Fruit fly (Drosophila melanogaster) whole organism, wandering third instar larva: ENCODE measurements around the gene Or1a.

Experiments
- Abd-B ChIP-seq: fragments of >200 bp; optimal IDR thresholded peaks from 2 replicates; lab custom pipeline; 2017; ENCODE audit warnings: missing biosample characterization, missing genetic modification characterization
- CG32264 ChIP-seq: fragments of 200-800 bp; sonication (Bioruptor generic); optimal IDR thresholded peaks from 2 replicates; lab custom pipeline; 2016; ENCODE audit warnings: missing biosample characterization, missing genetic modification characterization
- CG9705 ChIP-seq: fragments of 200-800 bp; sonication (Bioruptor generic); optimal IDR thresholded peaks from 2 replicates; lab custom pipeline; 2018; ENCODE audit warnings: missing biosample characterization, mild to moderate bottlenecking, missing genetic modification characterization
- CrebA ChIP-seq: fragments of 200-800 bp; sonication (Bioruptor generic); optimal IDR thresholded peaks from 2 replicates; lab custom pipeline; 2016; ENCODE audit warnings: missing biosample characterization, mild to moderate bottlenecking, missing genetic modification characterization, borderline replicate concordance
- Dfd ChIP-seq: fragments of >200 bp; optimal IDR thresholded peaks from 2 replicates; lab custom pipeline; 2017; ENCODE audit warnings: missing biosample characterization, missing genetic modification characterization
- Dif ChIP-seq: fragments of 200-275, 200-300 bp; sonication (Bioruptor generic); optimal IDR thresholded peaks from 2 replicates; lab custom pipeline; 2018; ENCODE audit warnings: missing biosample characterization, missing genetic modification characterization; ENCODE audit not compliant: partially characterized antibody
- GATAd ChIP-seq: sonication (Bioruptor generic); optimal IDR thresholded peaks from 2 replicates; lab custom pipeline; 2016; ENCODE audit warnings: missing biosample characterization, missing genetic modification characterization
- HLH106 ChIP-seq: fragments of 200-800 bp; optimal IDR thresholded peaks from 3 replicates; lab custom pipeline; 2019; ENCODE audit warnings: missing biosample characterization, mild to moderate bottlenecking, missing genetic modification characterization, moderate library complexity
- Hnf4 ChIP-seq: fragments of 200-800 bp; sonication (Bioruptor generic); optimal IDR thresholded peaks from 2 replicates; lab custom pipeline; 2016; ENCODE audit warnings: missing biosample characterization, mild to moderate bottlenecking, missing genetic modification characterization
- Hr78 ChIP-seq: fragments of >200 bp; optimal IDR thresholded peaks from 2 replicates; lab custom pipeline; 2017; ENCODE audit warnings: missing biosample characterization, missing genetic modification characterization
- Hr83 ChIP-seq: fragments of 200-300 bp; sonication (Bioruptor generic); optimal IDR thresholded peaks from 2 replicates; lab custom pipeline; 2016; ENCODE audit warnings: missing biosample characterization, mild to moderate bottlenecking, missing genetic modification characterization, moderate library complexity; ENCODE audit not compliant: poor library complexity, severe bottlenecking
- Jra ChIP-seq: sonication (Bioruptor generic); optimal IDR thresholded peaks from 2 replicates; lab custom pipeline; 2016; ENCODE audit warnings: missing biosample characterization, missing genetic modification characterization
- Mio ChIP-seq: sonication (Bioruptor generic); optimal IDR thresholded peaks from 2 replicates; lab custom pipeline; 2016; ENCODE audit warnings: missing biosample characterization, missing genetic modification characterization
- Myc ChIP-seq: fragments of >200 bp; optimal IDR thresholded peaks from 2 replicates; lab custom pipeline; 2017
- N ChIP-seq: fragments of >200 bp; optimal IDR thresholded peaks from 2 replicates; lab custom pipeline; 2018; ENCODE audit warnings: missing biosample characterization, missing external identifiers, missing genetic modification characterization
- OdsH ChIP-seq: fragments of 200-800 bp; sonication (Bioruptor generic); optimal IDR thresholded peaks from 2 replicates; lab custom pipeline; 2016; ENCODE audit warnings: missing biosample characterization, mild to moderate bottlenecking, missing genetic modification characterization
- Rel ChIP-seq, 2 experiments: fragments of 200-800 bp; sonication (Bioruptor generic) in 1 of 2; optimal IDR thresholded peaks; 2 replicates in 1 of 2; 3 replicates in 1 of 2; lab custom pipeline; 2016 to 2019; ENCODE audit warnings: mild to moderate bottlenecking in 2 of 2, missing biosample characterization in 2 of 2, missing genetic modification characterization in 2 of 2, moderate library complexity in 1 of 2
- Sp1 ChIP-seq: fragments of 200-800 bp; sonication (Bioruptor generic); optimal IDR thresholded peaks from 3 replicates; lab custom pipeline; 2019; ENCODE audit warnings: missing biosample characterization, mild to moderate bottlenecking, missing genetic modification characterization, moderate library complexity
- Vsx2 ChIP-seq: fragments of 200-300, 225-300 bp; sonication (Bioruptor generic); optimal IDR thresholded peaks from 2 replicates; lab custom pipeline; 2018; ENCODE audit warnings: missing biosample characterization, missing genetic modification characterization; ENCODE audit not compliant: partially characterized antibody
- br ChIP-seq: fragments of 200-800 bp; sonication (Bioruptor generic); optimal IDR thresholded peaks from 2 replicates; lab custom pipeline; 2016; ENCODE audit warnings: missing biosample characterization, missing genetic modification characterization
- brk ChIP-seq: fragments of 200-800 bp; sonication (Bioruptor generic); optimal IDR thresholded peaks from 2 replicates; lab custom pipeline; 2016; ENCODE audit warnings: missing biosample characterization, mild to moderate bottlenecking, missing genetic modification characterization
- dl ChIP-seq, 2 experiments: fragments of 175-275, 200-275 bp in 1 of 2; fragments of 200-275 bp in 1 of 2; sonication (Bioruptor generic); optimal IDR thresholded peaks; lab custom pipeline; 2018; ENCODE audit warnings: mild to moderate bottlenecking in 2 of 2, missing biosample characterization in 2 of 2, missing genetic modification characterization in 2 of 2, moderate library complexity in 2 of 2; ENCODE audit not compliant: partially characterized antibody in 2 of 2, insufficient read depth in 1 of 2
- dmrt93B ChIP-seq: fragments of 200-800 bp; sonication (Bioruptor generic); optimal IDR thresholded peaks from 2 replicates; lab custom pipeline; 2018; ENCODE audit warnings: missing biosample characterization, mild to moderate bottlenecking, missing genetic modification characterization
- dsf ChIP-seq: sonication (Bioruptor generic); optimal IDR thresholded peaks from 2 replicates; lab custom pipeline; 2016; ENCODE audit warnings: missing biosample characterization, missing genetic modification characterization, borderline replicate concordance
- ey ChIP-seq: fragments of 200-800 bp; sonication (Bioruptor generic); optimal IDR thresholded peaks from 2 replicates; lab custom pipeline; 2016; ENCODE audit warnings: missing biosample characterization, missing genetic modification characterization
- foxo ChIP-seq, 2 experiments: fragments of 200-800 bp; sonication (Bioruptor generic); optimal IDR thresholded peaks; 2 replicates in 1 of 2; 3 replicates in 1 of 2; lab custom pipeline; 2016 to 2017; ENCODE audit warnings: missing biosample characterization in 2 of 2, missing genetic modification characterization in 2 of 2
- fru ChIP-seq: fragments of 200-800 bp; sonication (Bioruptor generic); optimal IDR thresholded peaks from 3 replicates; lab custom pipeline; 2016; ENCODE audit warnings: missing biosample characterization, mild to moderate bottlenecking, missing genetic modification characterization
- h ChIP-seq: fragments of 200-800 bp; sonication (Bioruptor generic); optimal IDR thresholded peaks from 3 replicates; lab custom pipeline; 2016; ENCODE audit warnings: missing biosample characterization, mild to moderate bottlenecking, missing genetic modification characterization
- jim ChIP-seq: fragments of 175-275, 200-325 bp; sonication (Bioruptor generic); optimal IDR thresholded peaks from 2 replicates; lab custom pipeline; 2016; ENCODE audit warnings: missing biosample characterization, mild to moderate bottlenecking, missing genetic modification characterization
- lola ChIP-seq: fragments of >200 bp; optimal IDR thresholded peaks from 2 replicates; lab custom pipeline; 2017; ENCODE audit warnings: missing biosample characterization, missing genetic modification characterization
- pan ChIP-seq: fragments of >200 bp; optimal IDR thresholded peaks from 2 replicates; lab custom pipeline; 2017
- psq ChIP-seq: fragments of 200-800 bp; sonication (Bioruptor generic); optimal IDR thresholded peaks from 3 replicates; lab custom pipeline; 2017; ENCODE audit warnings: missing biosample characterization, mild to moderate bottlenecking, missing genetic modification characterization, moderate library complexity
- rgr ChIP-seq: fragments of 200-800 bp; sonication (Bioruptor generic); optimal IDR thresholded peaks from 3 replicates; lab custom pipeline; 2016; ENCODE audit warnings: missing biosample characterization, mild to moderate bottlenecking, missing genetic modification characterization
- sage ChIP-seq: fragments of 200-800 bp; sonication (Bioruptor generic); optimal IDR thresholded peaks from 2 replicates; lab custom pipeline; 2016; ENCODE audit warnings: missing biosample characterization, mild to moderate bottlenecking, missing genetic modification characterization
- sv ChIP-seq: fragments of 200-800 bp; sonication (Bioruptor generic); optimal IDR thresholded peaks from 3 replicates; lab custom pipeline; 2016; ENCODE audit warnings: missing biosample characterization, missing genetic modification characterization
- tai ChIP-seq: sonication (Bioruptor generic); optimal IDR thresholded peaks from 2 replicates; lab custom pipeline; 2016; ENCODE audit warnings: missing biosample characterization, missing genetic modification characterization
- usp ChIP-seq: fragments of >200 bp; optimal IDR thresholded peaks from 2 replicates; lab custom pipeline; 2017; ENCODE audit warnings: missing biosample characterization, missing genetic modification characterization
- woc ChIP-seq: sonication (Bioruptor generic); optimal IDR thresholded peaks from 2 replicates; lab custom pipeline; 2016; ENCODE audit warnings: missing biosample characterization, mild to moderate bottlenecking, missing genetic modification characterization

The Or1a gene

dm6 chrX:340809-341208 lies 25.9 kb downstream of the Or1a start:
- TF ChIP-seq sv (GFP tag; lab: Kevin White, UChicago) (no peak), dl (GFP tag; optimal IDR thresholded peaks at IDR 0.05; lab: Kevin White, UChicago; ENCODE audit: insufficient read depth in 1 of 2, partially characterized antibody in 2 of 2) (no peak), Abd-B (GFP tag; lab: Kevin White, UChicago) (no peak), dsf (GFP tag; lab: Kevin White, UChicago) (no peak), Hr78 (GFP tag; lab: Kevin White, UChicago) (no peak), brk (no peak), Vsx2 (GFP tag; lab: Kevin White, UChicago) (no peak), Hnf4 (no peak), sage (GFP tag; lab: Kevin White, UChicago) (no peak), Dif (GFP tag; lab: Kevin White, UChicago) (no peak), jim (GFP tag; lab: Kevin White, UChicago) (no peak), psq (GFP tag; lab: Kevin White, UChicago) (no peak), usp (GFP tag; lab: Kevin White, UChicago) (no peak), dmrt93B (GFP tag; lab: Kevin White, UChicago) (no peak), HLH106 (tag; lab: Kevin White, UChicago) (no peak), fru (GFP tag; lab: Kevin White, UChicago) (no peak), h (no peak)

dm6 chrX:342422-343169 lies 27.7 kb downstream of the Or1a start:
- TF ChIP-seq Hr83 = no peak
- TF ChIP-seq Dif (GFP tag; lab: Kevin White, UChicago) = no peak
- peak; percentile 42 for TF ChIP-seq rgr (GFP tag; lab: Kevin White, UChicago)
- peak; percentile 26 for TF ChIP-seq HLH106 (tag; lab: Kevin White, UChicago)
- no peak for TF ChIP-seq usp (GFP tag; lab: Kevin White, UChicago)
- TF ChIP-seq dsf (GFP tag; lab: Kevin White, UChicago) = no peak
- no peak for TF ChIP-seq sage (GFP tag; lab: Kevin White, UChicago)
- no peak for TF ChIP-seq br (GFP tag; lab: Kevin White, UChicago)
- TF ChIP-seq Jra (GFP tag; lab: Kevin White, UChicago) = no peak
- TF ChIP-seq lola = no peak
- peak in 1 of 2 experiments; percentile 49 for TF ChIP-seq foxo (GFP tag; optimal IDR thresholded peaks at IDR 0.05; lab: Kevin White, UChicago)
- no peak for TF ChIP-seq ey (GFP tag; lab: Kevin White, UChicago)
- TF ChIP-seq N (GFP tag; lab: Kevin White, UChicago) = no peak
- TF ChIP-seq tai (GFP tag; lab: Kevin White, UChicago) = no peak
- no peak for TF ChIP-seq Hr78 (GFP tag; lab: Kevin White, UChicago)
- no peak for TF ChIP-seq Vsx2 (GFP tag; lab: Kevin White, UChicago)
- TF ChIP-seq psq (GFP tag; lab: Kevin White, UChicago) = peak; percentile 46
- TF ChIP-seq sv (GFP tag; lab: Kevin White, UChicago) = no peak
- no peak for TF ChIP-seq GATAd (GFP tag; lab: Kevin White, UChicago)
- TF ChIP-seq dmrt93B (GFP tag; lab: Kevin White, UChicago) = no peak
- TF ChIP-seq Hnf4 = no peak
- peak; percentile 47 for TF ChIP-seq fru (GFP tag; lab: Kevin White, UChicago)
- no peak for TF ChIP-seq Abd-B (GFP tag; lab: Kevin White, UChicago)
- TF ChIP-seq Myc (lab: Kevin White, UChicago) = no peak
- TF ChIP-seq Mio = no peak
- no peak for TF ChIP-seq CrebA (GFP tag; lab: Kevin White, UChicago)
- no peak for TF ChIP-seq pan (lab: Kevin White, UChicago)
- TF ChIP-seq Sp1 (GFP tag; lab: Kevin White, UChicago) = peak; percentile 51
- TF ChIP-seq Dfd = no peak
- no peak for TF ChIP-seq jim (GFP tag; lab: Kevin White, UChicago)
- TF ChIP-seq woc (GFP tag; lab: Kevin White, UChicago) = no peak
- TF ChIP-seq Rel (GFP tag; optimal IDR thresholded peaks at IDR 0.05; lab: Kevin White, UChicago) = no peak
- TF ChIP-seq Rel (tag; optimal IDR thresholded peaks at IDR 0.05; lab: Kevin White, UChicago) = no peak
- no peak for TF ChIP-seq CG9705 (GFP tag; lab: Kevin White, UChicago)
- no peak for TF ChIP-seq brk
- TF ChIP-seq dl (GFP tag; optimal IDR thresholded peaks at IDR 0.05; lab: Kevin White, UChicago; ENCODE audit: insufficient read depth in 1 of 2, partially characterized antibody in 2 of 2) = no peak
- TF ChIP-seq CG32264 (GFP tag; lab: Kevin White, UChicago) = no peak
- TF ChIP-seq h = peak; percentile 20
- peak; percentile 23 for TF ChIP-seq OdsH (GFP tag; lab: Kevin White, UChicago)
